Fruit fly (Drosophila melanogaster) whole organism, embryonic: ENCODE data around the gene COX6B.
A peak's percentile ranks its signal among the peaks of the same experiment; 100 is the strongest.

Experiments used
- Asciz ChIP-seq: fragments of 200-800 bp; sonication (Bioruptor generic); optimal IDR thresholded peaks from 2 replicates; lab custom pipeline; 2017; ENCODE audit warnings: missing biosample characterization, mild to moderate bottlenecking, missing genetic modification characterization, missing genetic modification reagents
- CG10267 ChIP-seq: fragments of 200-800 bp; sonication (Bioruptor generic); optimal IDR thresholded peaks from 2 replicates; lab custom pipeline; 2018; ENCODE audit warnings: missing biosample characterization, mild to moderate bottlenecking, missing genetic modification characterization, moderate library complexity
- CG10543 ChIP-seq: fragments of 200-800 bp; sonication (Bioruptor generic); optimal IDR thresholded peaks from 3 replicates; lab custom pipeline; 2017; ENCODE audit warnings: missing biosample characterization, mild to moderate bottlenecking, missing genetic modification characterization, moderate library complexity
- CG10565 ChIP-seq: fragments of 200-800 bp; sonication (Bioruptor generic); optimal IDR thresholded peaks from 3 replicates; lab custom pipeline; 2016; ENCODE audit warnings: missing biosample characterization, mild to moderate bottlenecking, missing genetic modification characterization
- CG13287 ChIP-seq: fragments of 200-800 bp; sonication (Bioruptor generic); IDR thresholded peaks from 2 replicates; pipeline ENCODE4 v1.3.6; 2022; ENCODE audit warnings: missing biosample characterization, missing genetic modification characterization; ENCODE audit not compliant: partially characterized antibody
- CG14860 ChIP-seq: fragments of 200-800 bp; sonication (Bioruptor generic); IDR thresholded peaks from 3 replicates; pipeline ENCODE4 v1.3.6; 2022; ENCODE audit warnings: missing biosample characterization, missing genetic modification characterization; ENCODE audit not compliant: partially characterized antibody
- CG1529 ChIP-seq: fragments of 200-800 bp; sonication (Bioruptor generic); optimal IDR thresholded peaks from 3 replicates; lab custom pipeline; 2018; ENCODE audit warnings: missing biosample characterization, missing genetic modification characterization
- CG15514 ChIP-seq: fragments of 200-800 bp; sonication (Bioruptor generic); optimal IDR thresholded peaks from 3 replicates; lab custom pipeline; 2017; ENCODE audit warnings: missing biosample characterization, missing genetic modification characterization, mild to moderate bottlenecking, moderate library complexity, missing genetic modification reagents
- CG16813 ChIP-seq: fragments of 200-800 bp; sonication (Bioruptor generic); IDR thresholded peaks from 3 replicates; pipeline ENCODE4 v1.3.6; 2022; ENCODE audit warnings: missing biosample characterization, missing genetic modification characterization; ENCODE audit not compliant: partially characterized antibody
- CG17186 ChIP-seq: fragments of 200-800 bp; sonication (Bioruptor generic); optimal IDR thresholded peaks from 3 replicates; lab custom pipeline; 2017; ENCODE audit warnings: missing biosample characterization, missing genetic modification reagents, missing genetic modification characterization
- CG2116 ChIP-seq: fragments of 200-800 bp; sonication (Bioruptor generic); optimal IDR thresholded peaks from 3 replicates; lab custom pipeline; 2018; ENCODE audit warnings: missing biosample characterization, mild to moderate bottlenecking, missing genetic modification characterization
- CG2120 ChIP-seq: fragments of 200-800 bp; sonication (Bioruptor generic); optimal IDR thresholded peaks from 3 replicates; lab custom pipeline; 2016; ENCODE audit warnings: missing biosample characterization, missing genetic modification characterization
- CG4360 ChIP-seq: fragments of 200-800 bp; sonication (Bioruptor generic); IDR thresholded peaks from 2 replicates; pipeline ENCODE4 v1.3.6; 2022; ENCODE audit warnings: missing biosample characterization, missing genetic modification characterization
- CG4730 ChIP-seq: fragments of 200-800 bp; sonication (Bioruptor generic); IDR thresholded peaks from 2 replicates; pipeline ENCODE4 v1.3.6; 2022; ENCODE audit warnings: missing biosample characterization, missing genetic modification characterization
- CG7372 ChIP-seq: fragments of 200-800 bp; sonication (Bioruptor generic); IDR thresholded peaks from 2 replicates; pipeline ENCODE4 v1.3.6; 2022; ENCODE audit warnings: missing biosample characterization, missing genetic modification characterization
- CG7745 ChIP-seq: fragments of 200-800 bp; sonication (Bioruptor generic); optimal IDR thresholded peaks from 2 replicates; lab custom pipeline; 2018; ENCODE audit warnings: missing biosample characterization, mild to moderate bottlenecking, missing genetic modification characterization, moderate library complexity
- CG7928 ChIP-seq: fragments of 200-800 bp; sonication (Bioruptor generic); optimal IDR thresholded peaks from 2 replicates; lab custom pipeline; 2017; ENCODE audit warnings: missing biosample characterization, mild to moderate bottlenecking, missing genetic modification characterization
- CG7963 ChIP-seq: fragments of 200-800 bp; sonication (Bioruptor generic); IDR thresholded peaks from 3 replicates; pipeline ENCODE4 v1.3.6; 2022; ENCODE audit warnings: missing biosample characterization, missing genetic modification characterization; ENCODE audit not compliant: partially characterized antibody
- Dip3 ChIP-seq: fragments of 200-800 bp; sonication (Bioruptor generic); optimal IDR thresholded peaks from 3 replicates; lab custom pipeline; 2016; ENCODE audit warnings: missing biosample characterization, missing genetic modification characterization
- Dref ChIP-seq: fragments of 200-800 bp; sonication (Bioruptor generic); IDR thresholded peaks from 2 replicates; pipeline ENCODE4 v1.3.6; 2022; ENCODE audit warnings: missing biosample characterization, missing genetic modification characterization
- Ets97D ChIP-seq: fragments of 200-800 bp; sonication (Bioruptor generic); optimal IDR thresholded peaks from 3 replicates; lab custom pipeline; 2016; ENCODE audit warnings: missing biosample characterization, missing genetic modification characterization
- Fer2 ChIP-seq: fragments of 200-800 bp; sonication (Bioruptor generic); optimal IDR thresholded peaks from 2 replicates; lab custom pipeline; 2018; ENCODE audit warnings: missing biosample characterization, mild to moderate bottlenecking, missing genetic modification characterization, moderate library complexity
- H15 ChIP-seq: fragments of 200-800 bp; sonication (Bioruptor generic); IDR thresholded peaks from 3 replicates; pipeline ENCODE4 v1.3.6; 2022; ENCODE audit warnings: missing biosample characterization, missing genetic modification characterization
- HmgD ChIP-seq: fragments of 200-800 bp; sonication (Bioruptor generic); optimal IDR thresholded peaks from 3 replicates; lab custom pipeline; 2016; ENCODE audit warnings: missing biosample characterization, missing genetic modification characterization
- HmgZ ChIP-seq: fragments of 200-800 bp; sonication (Bioruptor generic); optimal IDR thresholded peaks from 2 replicates; lab custom pipeline; 2018; ENCODE audit warnings: missing biosample characterization, mild to moderate bottlenecking, missing genetic modification characterization
- MBD-R2 ChIP-seq: fragments of 200-800 bp; sonication (Bioruptor generic); IDR thresholded peaks from 2 replicates; pipeline ENCODE4 v1.3.6; 2022; ENCODE audit warnings: missing biosample characterization, missing genetic modification characterization
- Med ChIP-seq: fragments of 200-800 bp; sonication (Bioruptor generic); peaks from one replicate; lab custom pipeline; 2016; ENCODE audit warnings: missing biosample characterization, missing genetic modification characterization, mild to moderate bottlenecking, inconsistent platforms, moderate library complexity
- Scr ChIP-seq: fragments of 200-800 bp; sonication (Bioruptor generic); IDR thresholded peaks from 2 replicates; pipeline ENCODE4 v1.3.6; 2022; ENCODE audit warnings: missing biosample characterization, missing genetic modification characterization; ENCODE audit not compliant: partially characterized antibody
- Sin3A ChIP-seq: fragments of >200 bp; optimal IDR thresholded peaks from 2 replicates; lab custom pipeline; 2018
- Sry-δ ChIP-seq: fragments of 200-800 bp; sonication (Bioruptor generic); optimal IDR thresholded peaks from 2 replicates; lab custom pipeline; 2016; ENCODE audit warnings: missing biosample characterization, missing genetic modification characterization
- Trl ChIP-seq, 3 experiments: fragments of >200 bp in 2 of 3; fragments of 200-800 bp in 1 of 3; sonication (Bioruptor generic) in 1 of 3; optimal IDR thresholded peaks; 2 replicates in 1 of 3; 3 replicates in 2 of 3; lab custom pipeline; 2016 to 2017; ENCODE audit warnings: missing biosample characterization in 1 of 3, missing genetic modification characterization in 1 of 3
- bcd ChIP-seq: fragments of 200-800 bp; sonication (Bioruptor generic); optimal IDR thresholded peaks from 2 replicates; lab custom pipeline; 2017; ENCODE audit warnings: missing biosample characterization, mild to moderate bottlenecking, missing genetic modification characterization
- dpn ChIP-seq, 2 experiments: fragments of 200-800 bp; sonication (Bioruptor generic); optimal IDR thresholded peaks; 3 replicates each; lab custom pipeline; 2016; ENCODE audit warnings: missing biosample characterization in 2 of 2, missing genetic modification characterization in 2 of 2
- gce ChIP-seq: fragments of 200-800 bp; sonication (Bioruptor generic); IDR thresholded peaks from 3 replicates; pipeline ENCODE4 v1.3.6; 2022; ENCODE audit warnings: missing biosample characterization, missing genetic modification characterization
- gfzf ChIP-seq: fragments of 200-800 bp; sonication (Bioruptor generic); optimal IDR thresholded peaks from 2 replicates; lab custom pipeline; 2016; ENCODE audit warnings: missing biosample characterization, mild to moderate bottlenecking, missing genetic modification characterization, moderate library complexity
- hbn ChIP-seq: fragments of 200-800 bp; sonication (Bioruptor generic); IDR thresholded peaks from 2 replicates; pipeline ENCODE4 v1.3.6; 2022; ENCODE audit warnings: missing biosample characterization, missing genetic modification characterization; ENCODE audit not compliant: partially characterized antibody
- inv ChIP-seq: fragments of 200-800 bp; sonication (Bioruptor generic); IDR thresholded peaks from 2 replicates; pipeline ENCODE4 v1.3.6; 2022; ENCODE audit warnings: missing biosample characterization, missing genetic modification characterization; ENCODE audit not compliant: partially characterized antibody
- lbe ChIP-seq: fragments of 200-800 bp; sonication (Bioruptor generic); optimal IDR thresholded peaks from 2 replicates; lab custom pipeline; 2016; ENCODE audit warnings: missing biosample characterization, mild to moderate bottlenecking, missing genetic modification characterization
- nau ChIP-seq: fragments of 200-800 bp; sonication (Bioruptor generic); optimal IDR thresholded peaks from 3 replicates; lab custom pipeline; 2017; ENCODE audit warnings: missing biosample characterization, mild to moderate bottlenecking, missing genetic modification characterization, missing genetic modification reagents
- nerfin-1 ChIP-seq: fragments of 200-800 bp; sonication (Bioruptor generic); optimal IDR thresholded peaks from 3 replicates; lab custom pipeline; 2019; ENCODE audit warnings: missing biosample characterization, mild to moderate bottlenecking, missing genetic modification characterization, moderate library complexity
- onecut ChIP-seq: fragments of 200-800 bp; sonication (Bioruptor generic); IDR thresholded peaks from 2 replicates; pipeline ENCODE4 v1.3.6; 2022; ENCODE audit warnings: missing biosample characterization, missing genetic modification characterization
- run ChIP-seq: fragments of 200-800 bp; sonication (Bioruptor generic); optimal IDR thresholded peaks from 3 replicates; lab custom pipeline; 2018; ENCODE audit warnings: missing biosample characterization, mild to moderate bottlenecking, missing genetic modification characterization
- sd ChIP-seq: fragments of 200-800 bp; sonication (Bioruptor generic); optimal IDR thresholded peaks from 3 replicates; lab custom pipeline; 2018; ENCODE audit warnings: missing biosample characterization, mild to moderate bottlenecking, missing genetic modification characterization, moderate library complexity
- sens ChIP-seq: fragments of 200-800 bp; sonication (Bioruptor generic); peaks from one replicate; lab custom pipeline; 2016; ENCODE audit warnings: missing biosample characterization, missing genetic modification characterization
- sob ChIP-seq: fragments of 200-800 bp; sonication (Bioruptor generic); IDR thresholded peaks from 2 replicates; pipeline ENCODE4 v1.3.6; 2022; ENCODE audit warnings: missing biosample characterization, missing genetic modification characterization
- stwl ChIP-seq: fragments of 200-800 bp; sonication (Bioruptor generic); optimal IDR thresholded peaks from 3 replicates; lab custom pipeline; 2018; ENCODE audit warnings: missing biosample characterization, mild to moderate bottlenecking, missing genetic modification characterization, moderate library complexity
- unc-4 ChIP-seq: fragments of 200-800 bp; sonication (Bioruptor generic); IDR thresholded peaks from 2 replicates; pipeline ENCODE4 v1.3.6; 2022; ENCODE audit warnings: missing biosample characterization, missing genetic modification characterization; ENCODE audit not compliant: partially characterized antibody
- vnd ChIP-seq: fragments of 200-800 bp; sonication (Bioruptor generic); IDR thresholded peaks from 3 replicates; pipeline ENCODE4 v1.3.6; 2022; ENCODE audit warnings: missing biosample characterization, missing genetic modification characterization; ENCODE audit not compliant: partially characterized antibody
- zen2 ChIP-seq: fragments of 200-800 bp; sonication (Bioruptor generic); IDR thresholded peaks from 3 replicates; pipeline ENCODE4 v1.3.6; 2022; ENCODE audit warnings: missing biosample characterization, missing genetic modification characterization; ENCODE audit not compliant: partially characterized antibody

The COX6B gene

DNA sequence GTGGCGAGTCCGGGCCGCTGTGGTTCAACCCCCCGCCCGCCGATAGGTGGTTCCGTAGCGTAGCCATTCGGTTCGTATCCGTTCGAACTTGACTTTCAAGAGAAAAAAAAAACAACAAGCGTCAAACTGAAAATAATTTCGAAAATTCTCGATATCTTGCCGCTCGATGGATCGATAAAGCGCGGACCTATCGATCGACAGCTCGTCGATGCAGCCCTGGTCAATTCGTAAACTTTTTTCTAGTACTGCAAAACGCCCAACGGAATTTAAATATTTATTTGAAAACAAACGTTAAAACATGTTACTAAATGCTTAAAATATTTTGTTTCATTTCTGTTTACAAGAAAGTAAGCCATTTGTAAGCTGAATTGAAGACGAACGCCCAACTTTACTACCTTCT is 18.0 kb upstream of the COX6B start (continued):
- TF ChIP-seq gce (GFP tag; lab: Robert Waterston, UW) (no peak), Dip3 (GFP tag; lab: Kevin White, UChicago) (peak; percentile 14), CG4360 (GFP tag; lab: Robert Waterston, UW) (no peak), unc-4 (GFP tag; lab: Robert Waterston, UW) (peak; percentile 38; the same call in 1 of the 2 replicates), sens (peak; percentile 83), Scr (GFP tag; lab: Robert Waterston, UW) (peak; percentile 55), inv (GFP tag; lab: Robert Waterston, UW) (peak; percentile 39; the same call in 1 of the 2 replicates), CG10565 (no peak), Ets97D (GFP tag; lab: Kevin White, UChicago) (peak; percentile 64), MBD-R2 (GFP tag; lab: Robert Waterston, UW) (peak; percentile 50), CG7745 (no peak), bcd (GFP tag; lab: Kevin White, UChicago) (no peak), CG13287 (GFP tag; lab: Robert Waterston, UW) (peak; percentile 69), CG1529 (GFP tag; lab: Kevin White, UChicago) (no peak), CG2120 (peak; percentile 49), CG16813 (GFP tag; lab: Robert Waterston, UW) (peak; percentile 60), CG17186 (peak; percentile 8), CG2116 (GFP tag; lab: Kevin White, UChicago) (peak; percentile 97), Fer2 (tag; lab: Kevin White, UChicago) (no peak), onecut (GFP tag; lab: Robert Waterston, UW) (no peak), CG15514 (peak; percentile 61), CG14860 (GFP tag; lab: Robert Waterston, UW) (0 out of 3 replicates have a peak, but pooled peaks have one; percentile 33), nerfin-1 (tag; lab: Kevin White, UChicago) (no peak), stwl (peak; percentile 53), gfzf (GFP tag; lab: Kevin White, UChicago) (peak; percentile 22), Dref (peak; percentile 90), lbe (GFP tag; lab: Kevin White, UChicago) (no peak), Asciz (no peak), sob (GFP tag; lab: Robert Waterston, UW) (0 out of 2 replicates have a peak, but pooled peaks have one; percentile 39), CG7928 (GFP tag; lab: Kevin White, UChicago) (peak; percentile 92), HmgD (no peak), Med (GFP tag; lab: Kevin White, UChicago) (peak; percentile 86), vnd (0 out of 3 replicates have a peak, but pooled peaks have one; percentile 40), Sry-δ (peak; percentile 68), run (no peak), CG10267 (tag; lab: Kevin White, UChicago) (peak; percentile 97), Trl (optimal IDR thresholded peaks at IDR 0.05; lab: Kevin White, UChicago) (no peak), Trl (GFP tag; optimal IDR thresholded peaks at IDR 0.05; lab: Kevin White, UChicago) (no peak), CG7372 (GFP tag; lab: Robert Waterston, UW) (no peak), dpn (GFP tag; optimal IDR thresholded peaks at IDR 0.05; lab: Kevin White, UChicago) (peak in 1 of 2 experiments; percentile 2), CG10543 (GFP tag; lab: Kevin White, UChicago) (no peak), Sin3A (peak; percentile 28), nau (GFP tag; lab: Kevin White, UChicago) (no peak), H15 (GFP tag; lab: Robert Waterston, UW) (no peak), CG7963 (0 out of 3 replicates have a peak, but pooled peaks have one; percentile 51), CG4730 (GFP tag; lab: Robert Waterston, UW) (no peak), hbn (peak; percentile 55; the same call in 1 of the 2 replicates), HmgZ (tag; lab: Kevin White, UChicago) (peak; percentile 49), zen2 (0 out of 3 replicates have a peak, but pooled peaks have one; percentile 28), sd (tag; lab: Kevin White, UChicago) (peak; percentile 53)
